Fruit fly (Drosophila melanogaster): Measurements from ENCODE around the gene Hexo2.

The Hexo2 gene

dm6 chrX:8730306-8730705, 20.9 kb downstream of the Hexo2 start (continued):
- TF ChIP-seq CG6808 (GFP tag; optimal IDR thresholded peaks at IDR 0.05) (peak; percentile 66), CG6163 (GFP tag; IDR thresholded peaks at IDR 0.05) (peak; percentile 79), CG11902 (GFP tag; optimal IDR thresholded peaks at IDR 0.05) (no peak), fkh (GFP tag; optimal IDR thresholded peaks at IDR 0.05) (no peak), CG32006 (GFP tag; optimal IDR thresholded peaks at IDR 0.05) (peak; percentile 18), Met (GFP tag; optimal IDR thresholded peaks at IDR 0.05) (peak; percentile 64), Eip78C (GFP tag) (peak; percentile 84), CG8119 (GFP tag; IDR thresholded peaks at IDR 0.05) (0 out of 3 replicates have a peak, but pooled peaks have one; percentile 32), topi (GFP tag; optimal IDR thresholded peaks at IDR 0.05) (peak; percentile 58), pdm3 (GFP tag; optimal IDR thresholded peaks at IDR 0.05) (peak; percentile 27), Sox14 (GFP tag; optimal IDR thresholded peaks at IDR 0.05) (peak; percentile 55), Smox (GFP tag; optimal IDR thresholded peaks at IDR 0.05) (peak; percentile 51), Blimp-1 (GFP tag; optimal IDR thresholded peaks at IDR 0.05) (peak; percentile 1), Ets96B (tag; optimal IDR thresholded peaks at IDR 0.05) (peak; percentile 65), CG34406 (GFP tag; optimal IDR thresholded peaks at IDR 0.05) (peak; percentile 16), Lpt (GFP tag; optimal IDR thresholded peaks at IDR 0.05) (peak; percentile 2), CG9139 (GFP tag; optimal IDR thresholded peaks at IDR 0.05) (peak; percentile 44), CG8632 (GFP tag; optimal IDR thresholded peaks at IDR 0.05) (no peak), achi (GFP tag; optimal IDR thresholded peaks at IDR 0.05) (peak; percentile 38), dac (GFP tag; optimal IDR thresholded peaks at IDR 0.05) (no peak), eg (GFP tag; IDR thresholded peaks at IDR 0.05) (no peak), CG10669 (GFP tag; optimal IDR thresholded peaks at IDR 0.05) (peak; percentile 55), Sox15 (GFP tag; optimal IDR thresholded peaks at IDR 0.05) (no peak), esn (GFP tag; optimal IDR thresholded peaks at IDR 0.05) (peak; percentile 58), Eip93F (GFP tag; optimal IDR thresholded peaks at IDR 0.05) (no peak), CG3919 (GFP tag; optimal IDR thresholded peaks at IDR 0.05) (peak; percentile 64)

dm6 chrX:8731464-8731863, 22.0 kb downstream of the Hexo2 start:
- TF ChIP-seq spab (GFP tag; optimal IDR thresholded peaks at IDR 0.05) (peak; percentile 6), CG10669 (GFP tag; optimal IDR thresholded peaks at IDR 0.05) (peak; percentile 18), CG4318 (GFP tag; optimal IDR thresholded peaks at IDR 0.05) (no peak), vri (GFP tag; optimal IDR thresholded peaks at IDR 0.05) (no peak), Eip78C (GFP tag) (peak; percentile 72), svp (GFP tag) (peak; percentile 8), net (GFP tag; optimal IDR thresholded peaks at IDR 0.05) (no peak), OdsH (GFP tag; optimal IDR thresholded peaks at IDR 0.05) (peak; percentile 2), Blimp-1 (GFP tag; optimal IDR thresholded peaks at IDR 0.05) (no peak), CG6163 (GFP tag; IDR thresholded peaks at IDR 0.05) (peak; percentile 40; the same call in 1 of the 3 replicates), Sox102F (GFP tag; optimal IDR thresholded peaks at IDR 0.05) (no peak), CG11294 (GFP tag; IDR thresholded peaks at IDR 0.05) (no peak)

dm6 chrX:8732379-8732778, 22.9 kb downstream of the Hexo2 start:
- no peak for TF ChIP-seq CG10631 (GFP tag; optimal IDR thresholded peaks at IDR 0.05)
- no peak for TF ChIP-seq CG1621 (tag; optimal IDR thresholded peaks at IDR 0.05)
- no peak for TF ChIP-seq Sox14 (GFP tag; optimal IDR thresholded peaks at IDR 0.05)
- no peak for TF ChIP-seq CG6854 (GFP tag; optimal IDR thresholded peaks at IDR 0.05)
- TF ChIP-seq CG8319 (GFP tag; optimal IDR thresholded peaks at IDR 0.05), result no peak
- no peak for TF ChIP-seq Gug (GFP tag; IDR thresholded peaks at IDR 0.05)
- no peak for TF ChIP-seq acj6 (GFP tag; optimal IDR thresholded peaks at IDR 0.05)
- no peak for TF ChIP-seq fkh (GFP tag; optimal IDR thresholded peaks at IDR 0.05)
- TF ChIP-seq CG8119 (GFP tag; IDR thresholded peaks at IDR 0.05), result no peak
- TF ChIP-seq esn (GFP tag; optimal IDR thresholded peaks at IDR 0.05), result no peak
- no peak for TF ChIP-seq Sox102F (GFP tag; optimal IDR thresholded peaks at IDR 0.05)
- TF ChIP-seq CG11902 (GFP tag; optimal IDR thresholded peaks at IDR 0.05), result no peak
- TF ChIP-seq CG11762 (GFP tag; optimal IDR thresholded peaks at IDR 0.05; ENCODE audit: insufficient read depth), result no peak
